Worm (Caenorhabditis elegans): Measurements from ENCODE around the gene srbc-63.

The srbc-63 gene

ce11 chrV:15417822-15418221 is 5.3 kb upstream of the srbc-63 start, which contains the start of gene T06E6.10:
Gene T06E6.10, plus strand, starts transcription at chrV:15418122.
- TF ChIP-seq aha-1 (tag) = no peak
- no peak for TF ChIP-seq nhr-42 (GFP tag; IDR thresholded peaks at IDR 0.05)
- no peak for TF ChIP-seq daf-16 (GFP tag; optimal IDR thresholded peaks at IDR 0.05)
- TF ChIP-seq daf-16 (tag; optimal IDR thresholded peaks at IDR 0.05) = no peak
- TF ChIP-seq Y75B8A.6 (GFP tag; IDR thresholded peaks at IDR 0.05) = no peak
- no peak for TF ChIP-seq F37D6.2 (tag; optimal IDR thresholded peaks at IDR 0.05)

DNA sequence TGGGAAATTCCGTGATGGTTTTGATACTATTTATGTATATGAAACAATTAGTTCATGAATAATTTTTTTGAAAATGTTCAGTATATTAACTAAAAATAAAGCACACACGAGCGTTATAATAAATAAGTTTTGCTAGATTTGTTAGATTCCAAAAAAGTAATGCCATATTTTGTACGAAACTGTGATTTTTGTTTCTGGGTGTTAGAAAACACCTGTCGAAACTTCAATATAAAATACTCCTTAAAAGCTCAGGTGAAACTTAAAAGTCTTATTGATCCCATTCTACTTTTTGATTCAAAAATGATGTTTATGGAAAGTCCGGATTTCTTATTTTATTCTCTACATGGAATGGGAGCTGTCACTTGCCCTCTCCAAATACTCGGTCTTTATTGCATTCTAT is 3.4 kb upstream of the srbc-63 start, which contains the start of gene srh-265:
Gene srh-265 (plus strand): TSS at position 301 of the 400 bp plus-strand sequence.
- TF ChIP-seq skn-1 (tag; optimal IDR thresholded peaks at IDR 0.05) = no peak

- TF ChIP-seq Y48G9A.11 (GFP tag; IDR thresholded peaks at IDR 0.05) = no peak
- no peak for TF ChIP-seq ceh-20 (GFP tag; IDR thresholded peaks at IDR 0.05)
- TF ChIP-seq daf-19 (GFP tag; conservative IDR thresholded peaks at IDR 0.05) = no peak
- TF ChIP-seq T20F7.1 (GFP tag; optimal IDR thresholded peaks at IDR 0.05) = no peak
- no peak for TF ChIP-seq arid-1 (GFP tag; conservative IDR thresholded peaks at IDR 0.05)
- TF ChIP-seq unc-39 (tag; optimal IDR thresholded peaks at IDR 0.05) = no peak
- TF ChIP-seq lim-7 (GFP tag; IDR thresholded peaks at IDR 0.05) = no peak
- no peak for TF ChIP-seq mxl-3 (GFP tag; optimal IDR thresholded peaks at IDR 0.05)
Observed at ce11 chrV:15413847-15414246, 1.3 kb upstream of the srbc-63 start, which contains the start of gene srh-264. Gene srh-264, plus strand, starts transcription at chrV:15414147.

- TF ChIP-seq F37D6.2 (tag; optimal IDR thresholded peaks at IDR 0.05) = no peak
- no peak for TF ChIP-seq zfp-2 (tag; optimal IDR thresholded peaks at IDR 0.05)
- no peak for TF ChIP-seq nhr-76 (tag; optimal IDR thresholded peaks at IDR 0.05)
- no peak for TF ChIP-seq ceh-82 (tag; optimal IDR thresholded peaks at IDR 0.05)
- TF ChIP-seq mes-2 (tag; optimal IDR thresholded peaks at IDR 0.05; ENCODE audit: poor library complexity, severe bottlenecking) = no peak
- no peak for TF ChIP-seq lin-1 (GFP tag; IDR thresholded peaks at IDR 0.05)
- TF ChIP-seq ama-1 (optimal IDR thresholded peaks at IDR 0.05) = no peak
- TF ChIP-seq ceh-20 (GFP tag; IDR thresholded peaks at IDR 0.05) = no peak
- no peak for TF ChIP-seq zag-1 (tag; optimal IDR thresholded peaks at IDR 0.05)
- no peak for TF ChIP-seq lin-38 (GFP tag; IDR thresholded peaks at IDR 0.05)
- TF ChIP-seq aly-2 (tag; optimal IDR thresholded peaks at IDR 0.05) = no peak
- TF ChIP-seq dmd-6 (GFP tag; IDR thresholded peaks at IDR 0.05) = no peak
- TF ChIP-seq ZK337.2 (GFP tag; IDR thresholded peaks at IDR 0.05) = no peak
- no peak for TF ChIP-seq pqm-1 (tag; optimal IDR thresholded peaks at IDR 0.05)
- TF ChIP-seq lin-15B (tag; optimal IDR thresholded peaks at IDR 0.05) = no peak
- TF ChIP-seq hlh-11 (tag; optimal IDR thresholded peaks at IDR 0.05) = no peak
- no peak for TF ChIP-seq R02D3.7 (tag; optimal IDR thresholded peaks at IDR 0.05)
Observed at ce11 chrV:15406928-15407327, 5.6 kb downstream of the srbc-63 start, which contains the start of gene srh-257. Gene srh-257, plus strand, starts transcription at chrV:15407228.

DNA sequence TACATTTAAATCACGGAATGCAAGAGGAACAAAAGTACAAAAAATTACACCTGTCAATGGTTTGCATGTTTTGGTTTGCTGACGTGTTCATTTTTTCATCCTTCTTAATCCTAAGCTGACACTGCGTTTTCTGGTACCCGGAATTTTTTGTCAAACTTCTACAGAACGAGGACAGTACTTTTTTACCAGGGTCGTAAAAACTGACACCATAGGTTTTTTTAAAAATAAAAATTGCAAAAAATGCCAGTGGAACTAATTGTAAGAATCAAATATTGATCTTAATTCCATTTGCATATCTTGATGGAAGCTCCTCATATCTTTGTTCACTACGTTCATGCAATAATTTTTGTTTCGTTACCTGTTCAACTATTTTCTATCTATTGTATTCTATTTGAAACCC is 7.7 kb downstream of the srbc-63 start, which contains the start of gene srh-258:
Gene srh-258 (plus strand): TSS at position 301 of the 400 bp plus-strand sequence.
- TF ChIP-seq ceh-62 (tag; optimal IDR thresholded peaks at IDR 0.05) (no peak), lin-13 (GFP tag; optimal IDR thresholded peaks at IDR 0.05) (no peak), set-16 (GFP tag; IDR thresholded peaks at IDR 0.05) (no peak)

DNA sequence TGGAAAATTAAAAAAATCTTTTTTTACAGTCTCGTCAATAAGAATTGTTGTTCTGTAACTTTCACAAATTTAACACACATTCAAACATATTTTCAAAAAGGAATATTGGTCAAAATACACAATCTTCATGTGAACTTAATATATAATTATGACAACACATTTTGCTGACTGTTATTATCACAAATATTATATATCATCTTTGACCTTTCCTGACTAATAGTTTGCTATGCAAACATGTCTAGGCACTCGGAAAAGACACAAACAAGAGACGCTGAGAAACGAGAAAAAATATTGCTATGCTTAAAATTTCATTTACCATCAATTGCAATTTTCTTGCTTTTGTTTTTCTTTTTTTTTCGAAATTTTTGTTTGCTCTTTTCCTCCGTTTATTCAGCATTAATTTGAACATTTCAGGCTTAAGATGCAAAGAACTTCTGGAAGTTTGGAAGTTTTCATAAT is 10.6 kb downstream of the srbc-63 start, which contains the start of gene fbxa-135:
Gene fbxa-135 (plus strand): TSS at position 409 of the 459 bp plus-strand sequence.
- TF ChIP-seq F49E8.2 (tag; optimal IDR thresholded peaks at IDR 0.05; ENCODE audit: borderline replicate concordance) (no peak), daf-16 (GFP tag; optimal IDR thresholded peaks at IDR 0.05) (no peak), daf-16 (tag; optimal IDR thresholded peaks at IDR 0.05) (peak; percentile 93)
